Worm (Caenorhabditis elegans): ENCODE data around the gene F25E5.8.

The F25E5.8 gene

DNA sequence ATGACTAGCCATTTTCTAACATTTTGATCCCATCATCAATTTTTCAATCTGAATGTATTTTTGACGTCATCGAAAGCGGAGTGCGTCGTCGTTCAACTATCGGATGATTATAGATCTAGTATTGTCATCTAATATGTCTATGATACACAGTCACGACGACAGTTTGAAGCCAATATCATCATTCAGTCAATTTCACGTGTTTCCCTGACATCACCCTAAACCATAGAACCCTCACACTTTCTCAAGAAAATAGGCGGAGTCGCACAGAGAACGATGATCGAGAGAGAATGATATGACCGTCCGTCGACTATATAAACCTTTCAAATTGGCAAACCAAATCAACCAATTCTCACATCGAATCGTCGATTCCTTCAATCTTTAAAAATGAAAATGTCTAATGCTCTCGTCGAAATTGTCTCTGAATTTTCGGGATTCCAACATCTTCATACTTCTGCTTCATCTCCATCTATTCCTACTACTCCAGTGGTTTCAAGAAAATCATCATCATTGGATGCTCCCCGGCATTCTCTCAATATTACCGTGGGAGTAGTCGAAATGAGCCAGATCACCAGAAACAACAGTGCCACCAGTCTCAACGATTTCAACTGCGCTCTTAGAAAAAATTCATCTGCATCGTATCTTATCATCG, 19.8 kb upstream of the F25E5.8 start, which contains the start of gene F18E3.13 (continued):
- TF ChIP-seq snu-23 (GFP tag; optimal IDR thresholded peaks at IDR 0.05): peak; percentile 74
- TF ChIP-seq tlp-1 (tag; optimal IDR thresholded peaks at IDR 0.05): no peak
- TF ChIP-seq lin-15B (tag; optimal IDR thresholded peaks at IDR 0.05): no peak
- no peak for TF ChIP-seq dsc-1 (tag; optimal IDR thresholded peaks at IDR 0.05)

DNA sequence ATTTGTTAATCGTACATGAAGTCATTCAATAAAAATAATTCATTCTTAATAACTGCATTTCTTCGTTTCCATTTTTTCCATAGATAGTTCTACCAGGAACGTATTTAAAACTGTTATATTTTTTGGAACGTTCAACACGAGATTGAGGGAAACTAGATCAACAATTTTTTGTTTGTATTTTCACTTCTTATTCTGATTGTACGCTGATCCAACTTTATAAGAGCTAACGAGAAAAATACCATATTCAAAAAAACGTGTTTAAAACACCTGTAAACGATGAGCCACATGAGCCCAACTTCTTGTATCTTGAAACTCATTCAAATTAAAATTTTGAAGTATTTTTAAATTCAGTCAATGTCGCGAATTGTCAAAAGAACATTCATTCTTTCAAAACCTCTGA, 19.2 kb upstream of the F25E5.8 start:
- TF ChIP-seq hlh-17 (GFP tag; optimal IDR thresholded peaks at IDR 0.05; ENCODE audit: borderline replicate concordance) (no peak), ets-5 (GFP tag; IDR thresholded peaks at IDR 0.05) (no peak), C34B4.2 (tag; optimal IDR thresholded peaks at IDR 0.05) (no peak), lin-35 (GFP tag; optimal IDR thresholded peaks at IDR 0.05) (peak in 1 of 2 experiments; percentile 17)

DNA sequence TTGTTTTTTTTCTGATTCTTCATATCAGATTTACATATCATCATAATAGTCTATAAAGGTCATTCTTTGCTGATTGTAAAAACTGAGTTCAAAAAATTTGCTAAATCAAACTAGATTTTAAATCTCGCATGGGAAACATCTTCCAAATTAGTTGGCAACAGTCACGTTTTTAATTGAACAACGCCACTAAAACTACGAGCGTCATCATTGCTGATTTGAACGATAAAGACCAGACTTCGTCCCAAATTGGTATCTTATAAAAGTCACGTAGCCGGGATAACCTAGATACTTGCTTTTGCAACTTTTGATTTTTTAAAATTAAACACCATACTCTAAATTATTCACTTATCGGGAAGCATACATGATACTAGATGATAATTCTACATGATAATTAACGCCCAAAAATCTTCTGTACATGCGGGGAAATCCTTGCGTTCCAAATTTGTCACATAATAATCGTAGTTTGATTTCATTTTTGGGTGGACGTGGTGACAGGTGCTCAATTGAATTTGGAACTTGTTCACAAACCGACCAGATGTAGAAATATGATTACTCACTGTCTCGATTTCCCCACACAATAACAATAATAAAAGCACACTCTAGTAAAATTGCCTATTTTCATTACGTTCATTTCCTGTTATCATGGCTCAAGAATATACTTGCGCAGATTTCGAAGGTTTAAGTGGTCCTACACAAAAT, 18.6 kb upstream of the F25E5.8 start, which contains the start of gene srw-67:
Gene srw-67, plus strand, starts transcription at position 643 of the 699 bp plus-strand sequence.
- peak in 1 of 6 experiments; percentile 33 for TF ChIP-seq elt-3 (tag; optimal IDR thresholded peaks at IDR 0.05)
- TF ChIP-seq efl-1 (optimal IDR thresholded peaks at IDR 0.05): no peak
- peak in 1 of 2 experiments; percentile 41 for TF ChIP-seq efl-1 (GFP tag; optimal IDR thresholded peaks at IDR 0.05 in 1 of 2)
- TF ChIP-seq blmp-1 (tag; optimal IDR thresholded peaks at IDR 0.05): peak; percentile 14
- TF ChIP-seq C16A3.4 (tag; optimal IDR thresholded peaks at IDR 0.05): no peak

- no peak for TF ChIP-seq lsy-2 (tag; optimal IDR thresholded peaks at IDR 0.05)
- TF ChIP-seq pag-3 (tag; optimal IDR thresholded peaks at IDR 0.05; ENCODE audit: borderline replicate concordance, insufficient read depth): no peak
- TF ChIP-seq alr-1 (tag; optimal IDR thresholded peaks at IDR 0.05; ENCODE audit: borderline replicate concordance): no peak
- TF ChIP-seq nhr-237 (tag; optimal IDR thresholded peaks at IDR 0.05): no peak
- TF ChIP-seq ces-1 (GFP tag; optimal IDR thresholded peaks at IDR 0.05): no peak
- no peak for TF ChIP-seq mdl-1 (tag; optimal IDR thresholded peaks at IDR 0.05)
- TF ChIP-seq lin-35 (GFP tag; optimal IDR thresholded peaks at IDR 0.05): no peak
- TF ChIP-seq lin-13 (GFP tag; optimal IDR thresholded peaks at IDR 0.05): no peak
Observed at ce11 chrV:7420162-7420561, 15.6 kb upstream of the F25E5.8 start, which contains the start of gene srxa-4. Gene srxa-4, plus strand, starts transcription at chrV:7420462.

DNA sequence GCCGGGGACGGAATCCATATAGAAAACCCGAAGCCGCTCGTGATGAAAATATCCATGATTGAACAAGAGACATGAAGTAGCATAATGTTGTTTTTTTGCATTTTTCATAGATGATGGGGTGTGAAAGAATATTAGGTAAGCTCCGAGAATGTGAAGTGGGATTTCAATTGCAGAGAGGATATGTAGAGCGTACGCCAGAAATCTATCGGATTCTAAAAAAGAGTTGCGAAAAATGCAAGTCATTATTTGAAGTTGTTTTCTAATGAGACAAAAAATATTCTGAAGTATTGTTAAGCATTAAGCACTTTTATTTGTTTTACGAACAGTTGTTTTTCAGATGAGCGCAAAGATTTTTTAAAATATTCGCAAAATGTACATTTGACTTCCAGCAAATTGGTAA, 11.4 kb upstream of the F25E5.8 start, which contains the start of gene F18E3.10:
Gene F18E3.10, minus strand, starts transcription at position 101 of the 400 bp plus-strand sequence.
- TF ChIP-seq elt-2 (tag; optimal IDR thresholded peaks at IDR 0.05) (no peak), zip-4 (GFP tag; optimal IDR thresholded peaks at IDR 0.05) (no peak), lsy-2 (tag; optimal IDR thresholded peaks at IDR 0.05) (no peak), aha-1 (tag; optimal IDR thresholded peaks at IDR 0.05) (no peak), sup-37 (GFP tag; optimal IDR thresholded peaks at IDR 0.05) (no peak), snpc-4 (tag; optimal IDR thresholded peaks at IDR 0.05) (no peak), dpl-1 (GFP tag; optimal IDR thresholded peaks at IDR 0.05) (no peak)

ce11 chrV:7426594-7426993, 9.1 kb upstream of the F25E5.8 start, which contains the start of gene srw-68:
Gene srw-68, minus strand, starts transcription at chrV:7426694.
- TF ChIP-seq nhr-90 (tag; optimal IDR thresholded peaks at IDR 0.05; ENCODE audit: poor library complexity): no peak
- TF ChIP-seq nhr-76 (tag; optimal IDR thresholded peaks at IDR 0.05): no peak
- no peak for TF ChIP-seq efl-1 (optimal IDR thresholded peaks at IDR 0.05)
- TF ChIP-seq efl-1 (GFP tag; optimal IDR thresholded peaks at IDR 0.05 in 1 of 2): no peak
- no peak for TF ChIP-seq tbx-2 (tag; optimal IDR thresholded peaks at IDR 0.05)
- TF ChIP-seq aly-2 (tag; optimal IDR thresholded peaks at IDR 0.05): no peak
- TF ChIP-seq isw-1 (GFP tag; IDR thresholded peaks at IDR 0.05): no peak
- no peak for TF ChIP-seq sox-4 (tag; optimal IDR thresholded peaks at IDR 0.05)
- TF ChIP-seq zip-4 (GFP tag; optimal IDR thresholded peaks at IDR 0.05): no peak
- no peak for TF ChIP-seq lin-39 (tag; optimal IDR thresholded peaks at IDR 0.05)
- TF ChIP-seq ztf-4 (tag; optimal IDR thresholded peaks at IDR 0.05): no peak
- TF ChIP-seq C16A3.4 (tag; optimal IDR thresholded peaks at IDR 0.05): no peak
- TF ChIP-seq mep-1 (tag; optimal IDR thresholded peaks at IDR 0.05): no peak
- TF ChIP-seq nhr-237 (tag; optimal IDR thresholded peaks at IDR 0.05): no peak
